Fruit fly (Drosophila melanogaster): ENCODE measurements around the gene GILT2.
A peak's percentile ranks its signal among the peaks of the same experiment; 100 is the strongest.

The GILT2 gene

dm6 chr3R:23694579-23695033 lies 15.9 kb downstream of the GILT2 start, which contains the start of gene CG10254 (continued):
- TF ChIP-seq CG3995 (GFP tag; optimal IDR thresholded peaks at IDR 0.05) (peak; percentile 50), phol (tag; optimal IDR thresholded peaks at IDR 0.05) (peak; percentile 28), CG8944 (GFP tag; optimal IDR thresholded peaks at IDR 0.05) (no peak), CTCF (GFP tag; optimal IDR thresholded peaks at IDR 0.05) (peak; percentile 73), abd-A (tag; optimal IDR thresholded peaks at IDR 0.05) (no peak), CG2202 (tag; optimal IDR thresholded peaks at IDR 0.05) (no peak), vnd (GFP tag; IDR thresholded peaks at IDR 0.05; ENCODE audit: partially characterized antibody) (no peak), emc (GFP tag; optimal IDR thresholded peaks at IDR 0.05) (no peak), CG12659 (GFP tag; optimal IDR thresholded peaks at IDR 0.05) (peak; percentile 35), mam (GFP tag; optimal IDR thresholded peaks at IDR 0.05) (no peak), Xrp1 (GFP tag; IDR thresholded peaks at IDR 0.05) (no peak), ase (GFP tag; IDR thresholded peaks at IDR 0.05) (no peak), bigmax (GFP tag; optimal IDR thresholded peaks at IDR 0.05) (peak; percentile 55), CG15601 (tag; optimal IDR thresholded peaks at IDR 0.05) (peak; percentile 100), br (optimal IDR thresholded peaks at IDR 0.05) (no peak), onecut (GFP tag; IDR thresholded peaks at IDR 0.05) (peak; percentile 64; the same call in 1 of the 2 replicates), CG11247 (GFP tag; IDR thresholded peaks at IDR 0.05) (no peak), MESR4 (GFP tag; optimal IDR thresholded peaks at IDR 0.05) (peak; percentile 55), CG1529 (GFP tag; optimal IDR thresholded peaks at IDR 0.05) (no peak), CG2116 (GFP tag; optimal IDR thresholded peaks at IDR 0.05) (peak; percentile 2), chinmo (GFP tag; IDR thresholded peaks at IDR 0.05; ENCODE audit: partially characterized antibody) (peak; percentile 38; the same call in 1 of the 4 replicates), CG12104 (GFP tag; optimal IDR thresholded peaks at IDR 0.05) (no peak), CG13287 (GFP tag; IDR thresholded peaks at IDR 0.05; ENCODE audit: partially characterized antibody) (peak; percentile 34; the same call in 1 of the 2 replicates), bsh (GFP tag; optimal IDR thresholded peaks at IDR 0.05) (no peak), Ets97D (GFP tag; optimal IDR thresholded peaks at IDR 0.05) (peak; percentile 7), Hand (GFP tag; optimal IDR thresholded peaks at IDR 0.05) (no peak), MBD-R2 (GFP tag; IDR thresholded peaks at IDR 0.05) (peak; percentile 48), Mad (GFP tag; optimal IDR thresholded peaks at IDR 0.05) (no peak), knrl (GFP tag; IDR thresholded peaks at IDR 0.05; ENCODE audit: partially characterized antibody) (no peak; the same call in 2 of the 3 replicates), zfh2 (GFP tag; optimal IDR thresholded peaks at IDR 0.05) (no peak), CG13775 (GFP tag; optimal IDR thresholded peaks at IDR 0.05) (no peak), CG1832 (GFP tag; optimal IDR thresholded peaks at IDR 0.05) (no peak), CG4404 (GFP tag; IDR thresholded peaks at IDR 0.05) (no peak), HmgZ (tag; optimal IDR thresholded peaks at IDR 0.05) (peak; percentile 25), gfzf (GFP tag; optimal IDR thresholded peaks at IDR 0.05) (peak; percentile 87), CG12071 (GFP tag; optimal IDR thresholded peaks at IDR 0.05) (no peak), CG14667 (GFP tag; IDR thresholded peaks at IDR 0.05) (no peak), YL-1 (GFP tag; optimal IDR thresholded peaks at IDR 0.05) (peak; percentile 45), fd64A (GFP tag; optimal IDR thresholded peaks at IDR 0.05) (no peak), BEAF-32 (GFP tag; optimal IDR thresholded peaks at IDR 0.05) (peak; percentile 18)

- TF ChIP-seq Taf1 (GFP tag; IDR thresholded peaks at IDR 0.05) (no peak), Pdp1 (GFP tag; optimal IDR thresholded peaks at IDR 0.05) (peak in 1 of 2 experiments; percentile 68)
Observed at dm6 chr3R:23696145-23696544, 17.4 kb downstream of the GILT2 start, which contains the start of gene CG10252. Gene CG10252 (minus strand): TSS chr3R:23696245.
